ENCODE assay signal across 4 worm cellular contexts in the genomic region with DNA sequence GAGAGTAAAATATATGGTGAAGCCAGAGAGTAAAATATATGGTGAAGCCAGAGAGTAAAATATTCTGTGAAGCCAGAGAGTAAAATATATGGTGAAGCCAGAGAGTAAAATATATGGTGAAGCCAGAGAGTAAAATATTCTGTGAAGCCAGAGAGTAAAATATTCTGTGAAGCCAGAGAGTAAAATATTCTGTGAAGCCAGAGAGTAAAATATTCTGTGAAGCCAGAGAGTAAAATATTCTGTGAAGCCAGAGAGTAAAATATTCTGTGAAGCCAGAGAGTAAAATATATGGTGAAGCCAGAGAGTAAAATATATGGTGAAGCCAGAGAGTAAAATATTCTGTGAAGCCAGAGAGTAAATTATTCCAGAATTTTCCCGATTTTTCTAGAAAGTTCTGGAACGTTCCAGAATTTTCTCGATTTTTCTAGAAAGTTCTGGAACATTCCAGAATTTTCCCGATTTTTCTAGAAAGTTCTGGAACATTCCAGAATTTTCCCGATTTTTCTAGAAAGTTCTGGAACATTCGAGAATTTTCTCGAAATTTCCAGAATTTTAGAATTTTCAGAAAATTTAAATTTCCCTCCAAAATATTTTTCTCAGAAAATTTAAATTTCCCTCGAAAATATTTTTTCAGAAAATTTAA.
TF ChIP-seq lines count a peak whose summit lies in the region.

No protein-coding gene starts in this region.

TF ChIP-seq in whole organism, L4 larva, 104 proteins besides CTCF, POLR2A, EP300 and RAD21:
- TF ChIP-seq snpc-1.2 (GFP tag; IDR thresholded peaks at IDR 0.05; lab: Robert Waterston, UW) = 0 out of 2 replicates have a peak, but pooled peaks have one; percentile 48

TF ChIP-seq in whole organism, early embryonic, 17 proteins besides CTCF, POLR2A, EP300 and RAD21:
- peak; percentile 38; the same call in 1 of the 2 replicates for TF ChIP-seq pes-1 (GFP tag; IDR thresholded peaks at IDR 0.05; lab: Robert Waterston, UW)
TF ChIP-seq in whole organism, early embryonic: peak in this region for 1; not testable (repeated sequence) for 16.

TF ChIP-seq in whole organism, midembryonic, 9 proteins besides CTCF, POLR2A, EP300 and RAD21:
- 0 out of 2 replicates have a peak, but pooled peaks have one; percentile 63 for TF ChIP-seq flt-1 (GFP tag; IDR thresholded peaks at IDR 0.05; lab: Robert Waterston, UW)

TF ChIP-seq in whole organism, young adult, 124 proteins besides CTCF, POLR2A, EP300 and RAD21:
- TF ChIP-seq D2030.7 (GFP tag; IDR thresholded peaks at IDR 0.05; lab: Robert Waterston, UW) = peak; percentile 48
- TF ChIP-seq ztf-25 (GFP tag; IDR thresholded peaks at IDR 0.05; lab: Robert Waterston, UW) = 0 out of 2 replicates have a peak, but pooled peaks have one; percentile 4
- peak; percentile 75 for TF ChIP-seq ekl-4 (GFP tag; IDR thresholded peaks at IDR 0.05; lab: Robert Waterston, UW)
- 0 out of 2 replicates have a peak, but pooled peaks have one; percentile 48 for TF ChIP-seq ceh-40 (GFP tag; IDR thresholded peaks at IDR 0.05; lab: Robert Waterston, UW)
- TF ChIP-seq ceh-100 (GFP tag; IDR thresholded peaks at IDR 0.05; lab: Robert Waterston, UW) = 0 out of 2 replicates have a peak, but pooled peaks have one; percentile 39
- peak; percentile 24; the same call in 1 of the 2 replicates for TF ChIP-seq egl-18 (GFP tag; IDR thresholded peaks at IDR 0.05; lab: Robert Waterston, UW)
- TF ChIP-seq pbrm-1 (GFP tag; IDR thresholded peaks at IDR 0.05; lab: Robert Waterston, UW) = 0 out of 2 replicates have a peak, but pooled peaks have one; percentile 42
- TF ChIP-seq Y53F4B.3 (GFP tag; IDR thresholded peaks at IDR 0.05; lab: Robert Waterston, UW) = peak; percentile 41; the same call in 1 of the 2 replicates
- peak; percentile 95 for TF ChIP-seq egrh-3 (GFP tag; IDR thresholded peaks at IDR 0.05; lab: Robert Waterston, UW)
- TF ChIP-seq madf-3 (GFP tag; IDR thresholded peaks at IDR 0.05; lab: Robert Waterston, UW) = 0 out of 2 replicates have a peak, but pooled peaks have one; percentile 67
- TF ChIP-seq aptf-3 (GFP tag; IDR thresholded peaks at IDR 0.05; lab: Robert Waterston, UW) = 0 out of 2 replicates have a peak, but pooled peaks have one; percentile 4
- TF ChIP-seq madf-6 (GFP tag; IDR thresholded peaks at IDR 0.05; lab: Robert Waterston, UW) = peak; percentile 35; the same call in 1 of the 2 replicates
- peak; percentile 99 for TF ChIP-seq hsf-1 (GFP tag; IDR thresholded peaks at IDR 0.05; lab: Robert Waterston, UW)
- TF ChIP-seq attf-6 (GFP tag; IDR thresholded peaks at IDR 0.05; lab: Robert Waterston, UW) = peak; percentile 74
